Worm (Caenorhabditis elegans) whole organism, late embryonic: Measurements from ENCODE around the gene F01D5.1.

Source experiments
- C08G9.2 ChIP-seq: sonication (generic microtip); optimal IDR thresholded peaks from 2 replicates; lab custom pipeline; 2016; ENCODE audit warnings: mild to moderate bottlenecking, missing genetic modification characterization, moderate library complexity, missing compliant biosample characterization
- C38D4.7 ChIP-seq: fragments of 200-800 bp; sonication (Bioruptor generic); optimal IDR thresholded peaks from 2 replicates; lab custom pipeline; 2018; ENCODE audit warnings: mild to moderate bottlenecking, missing genetic modification characterization, moderate library complexity, missing compliant biosample characterization
- F13H6.1 ChIP-seq: sonication (generic microtip); optimal IDR thresholded peaks from 2 replicates; lab custom pipeline; 2016; ENCODE audit warnings: missing genetic modification characterization, missing compliant biosample characterization
- K02D7.2 ChIP-seq: sonication (generic microtip); optimal IDR thresholded peaks from 2 replicates; lab custom pipeline; 2017; ENCODE audit warnings: mild to moderate bottlenecking, missing genetic modification characterization, missing compliant biosample characterization
- K09A11.1 ChIP-seq: sonication (generic microtip); optimal IDR thresholded peaks from 2 replicates; lab custom pipeline; 2017; ENCODE audit warnings: antibody characterized with exemption, mild to moderate bottlenecking, missing genetic modification characterization, missing compliant biosample characterization; ENCODE audit not compliant: insufficient read depth
- T23F11.4 ChIP-seq: fragments of 200-800 bp; sonication (Bioruptor generic); optimal IDR thresholded peaks from 2 replicates; lab custom pipeline; 2018; ENCODE audit warnings: mild to moderate bottlenecking, missing genetic modification characterization, missing compliant biosample characterization
- ceh-18 ChIP-seq: sonication (generic microtip); optimal IDR thresholded peaks from 2 replicates; lab custom pipeline; 2016; ENCODE audit warnings: missing genetic modification characterization, missing compliant biosample characterization
- ceh-2 ChIP-seq: sonication (generic microtip); optimal IDR thresholded peaks from 2 replicates; lab custom pipeline; 2016; ENCODE audit warnings: missing genotype, missing genetic modification characterization, missing compliant biosample characterization
- ceh-22 ChIP-seq: sonication (generic microtip); optimal IDR thresholded peaks from 2 replicates; lab custom pipeline; 2017; ENCODE audit warnings: missing biosample characterization, missing genetic modification characterization
- ceh-30 ChIP-seq: fragments of 150-350 bp; optimal IDR thresholded peaks from 2 replicates; lab custom pipeline; 2014; ENCODE audit warnings: missing biosample characterization, missing genetic modification characterization
- ceh-34 ChIP-seq: sonication (generic microtip); optimal IDR thresholded peaks from 2 replicates; lab custom pipeline; 2016; ENCODE audit warnings: mild to moderate bottlenecking, missing genetic modification characterization, missing compliant biosample characterization
- ceh-48 ChIP-seq: sonication (generic microtip); optimal IDR thresholded peaks from 2 replicates; lab custom pipeline; 2016; ENCODE audit warnings: missing genetic modification characterization, inconsistent platforms, missing compliant biosample characterization
- ceh-9 ChIP-seq: sonication (generic microtip); optimal IDR thresholded peaks from 2 replicates; lab custom pipeline; 2016; ENCODE audit warnings: mild to moderate bottlenecking, missing genetic modification characterization, inconsistent platforms, missing compliant biosample characterization
- dmd-4 ChIP-seq: sonication (generic microtip); optimal IDR thresholded peaks from 2 replicates; lab custom pipeline; 2016; ENCODE audit warnings: borderline replicate concordance, missing genetic modification characterization, missing compliant biosample characterization
- elt-2 ChIP-seq: sonication (generic microtip); optimal IDR thresholded peaks from 2 replicates; lab custom pipeline; 2016; ENCODE audit warnings: missing genetic modification reagents, missing genetic modification characterization, missing compliant biosample characterization
- eyg-1 ChIP-seq: sonication (generic microtip); optimal IDR thresholded peaks from 2 replicates; lab custom pipeline; 2016; ENCODE audit warnings: missing genotype, missing genetic modification characterization, missing compliant biosample characterization
- fax-1 ChIP-seq: sonication (generic microtip); optimal IDR thresholded peaks from 2 replicates; lab custom pipeline; 2016; ENCODE audit warnings: missing genotype, missing genetic modification characterization, missing compliant biosample characterization
- fkh-10 ChIP-seq: fragments of 150-350 bp; optimal IDR thresholded peaks from 2 replicates; lab custom pipeline; 2014; ENCODE audit warnings: missing biosample characterization, missing genetic modification reagents, missing genetic modification characterization
- fkh-6 ChIP-seq: sonication (generic microtip); optimal IDR thresholded peaks from 2 replicates; lab custom pipeline; 2016; ENCODE audit warnings: missing genetic modification characterization, missing compliant biosample characterization
- hlh-13 ChIP-seq: fragments of 200-800 bp; sonication (Bioruptor generic); optimal IDR thresholded peaks from 2 replicates; lab custom pipeline; 2018; ENCODE audit warnings: mild to moderate bottlenecking, missing genetic modification characterization, missing compliant biosample characterization
- hlh-15 ChIP-seq: sonication (generic microtip); optimal IDR thresholded peaks from 2 replicates; lab custom pipeline; 2016; ENCODE audit warnings: missing genetic modification characterization, missing compliant biosample characterization
- hlh-30 ChIP-seq: sonication (generic microtip); optimal IDR thresholded peaks from 2 replicates; lab custom pipeline; 2017; ENCODE audit warnings: antibody characterized with exemption, missing genetic modification characterization, missing compliant biosample characterization; ENCODE audit not compliant: insufficient read depth
- hlh-6 ChIP-seq: sonication (generic microtip); optimal IDR thresholded peaks from 2 replicates; lab custom pipeline; 2016; ENCODE audit warnings: missing genotype, missing genetic modification characterization, missing compliant biosample characterization
- hlh-8 ChIP-seq: sonication (generic microtip); optimal IDR thresholded peaks from 2 replicates; lab custom pipeline; 2016; ENCODE audit warnings: missing genotype, missing genetic modification characterization, missing compliant biosample characterization
- lim-6 ChIP-seq: sonication (generic microtip); optimal IDR thresholded peaks from 2 replicates; lab custom pipeline; 2016; ENCODE audit warnings: missing genetic modification characterization, missing compliant biosample characterization
- lin-11 ChIP-seq: fragments of 200-800 bp; sonication (Bioruptor generic); optimal IDR thresholded peaks from 2 replicates; lab custom pipeline; 2018; ENCODE audit warnings: mild to moderate bottlenecking, missing genetic modification characterization, missing compliant biosample characterization
- madf-2 ChIP-seq: sonication (generic microtip); optimal IDR thresholded peaks from 2 replicates; lab custom pipeline; 2017; ENCODE audit warnings: missing genetic modification characterization, missing compliant biosample characterization
- mec-3 ChIP-seq: sonication (generic microtip); optimal IDR thresholded peaks from 2 replicates; lab custom pipeline; 2016; ENCODE audit warnings: borderline replicate concordance, missing genetic modification characterization, missing compliant biosample characterization
- nhr-11 ChIP-seq: fragments of 150-350 bp; optimal IDR thresholded peaks from 2 replicates; lab custom pipeline; 2014; ENCODE audit warnings: missing biosample characterization, missing genetic modification characterization
- npax-4 ChIP-seq: sonication (generic microtip); optimal IDR thresholded peaks from 2 replicates; lab custom pipeline; 2016; ENCODE audit warnings: missing genetic modification characterization, missing compliant biosample characterization
- odd-2 ChIP-seq: sonication (generic microtip); optimal IDR thresholded peaks from 2 replicates; lab custom pipeline; 2017; ENCODE audit warnings: antibody characterized with exemption, mild to moderate bottlenecking, missing genetic modification characterization, missing compliant biosample characterization
- pha-2 ChIP-seq: sonication (generic microtip); optimal IDR thresholded peaks from 2 replicates; lab custom pipeline; 2017; ENCODE audit warnings: mild to moderate bottlenecking, missing genetic modification characterization, missing compliant biosample characterization
- pqm-1 ChIP-seq: sonication (generic microtip); optimal IDR thresholded peaks from 2 replicates; lab custom pipeline; 2016; ENCODE audit warnings: missing genetic modification characterization, missing compliant biosample characterization
- pros-1 ChIP-seq: fragments of 150-350 bp; optimal IDR thresholded peaks from 2 replicates; lab custom pipeline; 2014; ENCODE audit warnings: missing biosample characterization, missing genetic modification reagents, missing genetic modification characterization
- ref-2 ChIP-seq: sonication (generic microtip); optimal IDR thresholded peaks from 2 replicates; lab custom pipeline; 2016; ENCODE audit warnings: missing genetic modification characterization, missing compliant biosample characterization
- sdc-2 ChIP-seq: sonication (generic microtip); optimal IDR thresholded peaks from 2 replicates; lab custom pipeline; 2016; ENCODE audit warnings: missing genotype, missing genetic modification characterization, missing compliant biosample characterization
- sox-4 ChIP-seq: sonication (generic microtip); optimal IDR thresholded peaks from 2 replicates; lab custom pipeline; 2017; ENCODE audit warnings: mild to moderate bottlenecking, missing genetic modification characterization, inconsistent platforms, missing compliant biosample characterization
- syd-9 ChIP-seq: sonication (generic microtip); optimal IDR thresholded peaks from 2 replicates; lab custom pipeline; 2016; ENCODE audit warnings: mild to moderate bottlenecking, missing genetic modification characterization, moderate library complexity, missing compliant biosample characterization
- tbx-2 ChIP-seq: sonication (generic microtip); optimal IDR thresholded peaks from 2 replicates; lab custom pipeline; 2016; ENCODE audit warnings: missing genetic modification characterization, missing compliant biosample characterization
- ttx-3 ChIP-seq: sonication (generic microtip); optimal IDR thresholded peaks from 2 replicates; lab custom pipeline; 2016; ENCODE audit warnings: missing genetic modification reagents, missing genetic modification characterization, missing compliant biosample characterization

Gene F01D5.1

DNA sequence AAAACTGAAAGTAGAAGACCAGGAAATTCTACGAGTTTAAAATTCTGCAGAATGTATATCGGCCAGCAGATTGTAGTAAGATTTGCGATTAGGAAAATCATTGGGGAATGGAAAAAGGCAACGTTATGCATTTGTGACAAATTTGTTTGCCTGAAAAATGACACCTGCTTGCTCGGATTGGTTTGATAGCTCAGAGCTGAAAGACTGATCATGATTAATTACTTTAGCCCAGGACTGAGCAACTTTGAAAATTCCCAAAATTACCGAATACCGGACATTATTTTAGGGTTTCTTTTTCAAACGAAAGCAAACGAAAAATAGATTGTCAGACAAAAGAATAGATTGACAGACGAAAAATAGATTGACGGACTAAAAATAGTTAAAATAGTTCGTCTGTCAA is 12.8 kb downstream of the F01D5.1 start, which contains the start of gene sre-47:
TSS of gene sre-47 (minus strand) at position 101 of the 400 bp plus-strand sequence.
- TF ChIP-seq sox-4 (tag; lab: Kevin White, UChicago) (no peak), fkh-6 (tag; lab: Kevin White, UChicago) (no peak), pqm-1 (tag; lab: Kevin White, UChicago) (no peak), elt-2 (tag; lab: Kevin White, UChicago) (no peak), hlh-8 (no peak), ceh-9 (tag; lab: Kevin White, UChicago) (no peak), hlh-13 (no peak), ceh-48 (no peak), hlh-6 (tag; lab: Kevin White, UChicago) (no peak), ttx-3 (tag; lab: Kevin White, UChicago) (no peak), madf-2 (tag; lab: Kevin White, UChicago) (no peak), ceh-2 (no peak), mec-3 (no peak), nhr-11 (tag; lab: Kevin White, UChicago) (no peak), pros-1 (tag; lab: Kevin White, UChicago) (no peak), T23F11.4 (GFP tag; lab: Kevin White, UChicago) (no peak), ref-2 (tag; lab: Kevin White, UChicago) (no peak), sdc-2 (tag; lab: Kevin White, UChicago) (no peak), ceh-22 (no peak)

- TF ChIP-seq K09A11.1 (no peak), elt-2 (tag; lab: Kevin White, UChicago) (peak; percentile 56)
Observed at ce11 chrII:13982923-13983322, 14.5 kb downstream of the F01D5.1 start, which contains the start of the genes Y39G8B.13 and Y39G8B.10. Gene Y39G8B.13, minus strand, starts transcription at chrII:13983047. Gene Y39G8B.10, minus strand, starts transcription at chrII:13983115.

ce11 chrII:13982247-13982646 is 15.1 kb downstream of the F01D5.1 start:
- no peak for TF ChIP-seq hlh-13
- TF ChIP-seq pha-2 (tag; lab: Kevin White, UChicago), result no peak
- TF ChIP-seq odd-2 (tag; lab: Kevin White, UChicago), result no peak
- TF ChIP-seq ceh-18 (tag; lab: Kevin White, UChicago), result no peak
- no peak for TF ChIP-seq C38D4.7 (GFP tag; lab: Kevin White, UChicago)
- no peak for TF ChIP-seq ceh-2
- TF ChIP-seq ceh-30 (tag; lab: Kevin White, UChicago), result no peak
- TF ChIP-seq sox-4 (tag; lab: Kevin White, UChicago), result no peak
- TF ChIP-seq fax-1 (tag; lab: Kevin White, UChicago), result no peak
- no peak for TF ChIP-seq eyg-1 (tag; lab: Kevin White, UChicago)
- no peak for TF ChIP-seq ceh-22
- no peak for TF ChIP-seq hlh-6 (tag; lab: Kevin White, UChicago)
- TF ChIP-seq npax-4 (tag; lab: Kevin White, UChicago), result no peak
- TF ChIP-seq pqm-1 (tag; lab: Kevin White, UChicago), result no peak
- TF ChIP-seq syd-9 (tag; lab: Kevin White, UChicago), result no peak

DNA sequence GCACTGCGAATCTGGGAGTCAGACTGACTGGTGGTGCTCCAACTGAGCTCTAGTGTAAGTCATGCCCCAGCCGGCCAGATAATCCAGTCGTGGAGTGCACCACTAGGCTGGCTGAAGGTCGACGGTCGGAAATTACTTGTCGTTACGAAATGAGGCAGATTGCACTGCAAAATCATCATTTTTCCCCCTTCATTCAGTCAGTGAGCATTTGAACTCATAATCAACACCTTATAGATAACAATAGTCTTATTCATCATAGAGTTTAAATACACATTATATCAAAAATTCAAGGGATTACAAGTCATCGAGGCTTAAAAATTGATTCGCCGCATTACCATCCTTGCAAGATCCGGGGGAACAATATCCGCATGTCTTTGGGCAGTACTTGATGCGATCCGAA is 15.6 kb downstream of the F01D5.1 start:
- TF ChIP-seq hlh-30 (tag; lab: Kevin White, UChicago) (no peak), C08G9.2 (tag; lab: Kevin White, UChicago) (no peak), lim-6 (no peak), fkh-6 (tag; lab: Kevin White, UChicago) (no peak), hlh-8 (no peak), dmd-4 (tag; lab: Kevin White, UChicago) (no peak), ceh-34 (no peak), odd-2 (tag; lab: Kevin White, UChicago) (no peak), fkh-10 (GFP tag; lab: Kevin White, UChicago) (no peak), hlh-15 (tag; lab: Kevin White, UChicago) (no peak), tbx-2 (tag; lab: Kevin White, UChicago) (no peak), ceh-30 (tag; lab: Kevin White, UChicago) (no peak), lin-11 (tag; lab: Kevin White, UChicago) (no peak), F13H6.1 (tag; lab: Kevin White, UChicago) (no peak), K02D7.2 (no peak), ceh-22 (no peak), ceh-9 (tag; lab: Kevin White, UChicago) (no peak)
